Fruit fly (Drosophila melanogaster) whole organism, embryonic: ENCODE measurements around the gene CG10031.
A peak's percentile ranks its signal among the peaks of the same experiment; 100 is the strongest.

Source experiments
- Asciz ChIP-seq: fragments of 200-800 bp; sonication (Bioruptor generic); optimal IDR thresholded peaks from 2 replicates; lab custom pipeline; 2017; ENCODE audit warnings: missing biosample characterization, mild to moderate bottlenecking, missing genetic modification characterization, missing genetic modification reagents
- Blimp-1 ChIP-seq: fragments of 200-800 bp; sonication (Bioruptor generic); optimal IDR thresholded peaks from 3 replicates; lab custom pipeline; 2018; ENCODE audit warnings: missing biosample characterization, missing genetic modification characterization, mild to moderate bottlenecking, moderate library complexity, missing genetic modification reagents
- CG10209 ChIP-seq: fragments of 200-800 bp; sonication (Bioruptor generic); optimal IDR thresholded peaks from 3 replicates; lab custom pipeline; 2017; ENCODE audit warnings: missing biosample characterization, mild to moderate bottlenecking, missing genetic modification characterization, missing genetic modification reagents
- CG1024 ChIP-seq: fragments of 200-800 bp; sonication (Bioruptor generic); IDR thresholded peaks from 2 replicates; pipeline ENCODE4 v1.3.6; 2022; ENCODE audit warnings: missing biosample characterization, missing genetic modification characterization
- CG11247 ChIP-seq: fragments of 200-800 bp; sonication (Bioruptor generic); IDR thresholded peaks from 2 replicates; pipeline ENCODE4 v1.3.6; 2022; ENCODE audit warnings: missing biosample characterization, missing genetic modification characterization
- CG12391 ChIP-seq: fragments of 200-800 bp; sonication (Bioruptor generic); optimal IDR thresholded peaks from 3 replicates; lab custom pipeline; 2018; ENCODE audit warnings: missing biosample characterization, mild to moderate bottlenecking, missing genetic modification characterization, moderate library complexity
- CG12769 ChIP-seq: fragments of 200-800 bp; sonication (Bioruptor generic); optimal IDR thresholded peaks from 2 replicates; lab custom pipeline; 2019; ENCODE audit warnings: missing biosample characterization, mild to moderate bottlenecking, missing genetic modification characterization, moderate library complexity
- CG14441 ChIP-seq: fragments of 200-800 bp; sonication (Bioruptor generic); IDR thresholded peaks from 2 replicates; pipeline ENCODE4 v1.3.6; 2022; ENCODE audit warnings: missing biosample characterization, missing genetic modification characterization
- CG1647 ChIP-seq: fragments of 200-800 bp; sonication (Bioruptor generic); optimal IDR thresholded peaks from 3 replicates; lab custom pipeline; 2016; ENCODE audit warnings: missing biosample characterization, missing genetic modification characterization
- CG16863 ChIP-seq: fragments of 200-800 bp; sonication (Bioruptor generic); optimal IDR thresholded peaks from 3 replicates; lab custom pipeline; 2016; ENCODE audit warnings: missing biosample characterization, missing genetic modification characterization
- CG17361 ChIP-seq: fragments of 200-800 bp; sonication (Bioruptor generic); IDR thresholded peaks from 3 replicates; pipeline ENCODE4 v1.3.6; 2022; ENCODE audit warnings: missing biosample characterization, missing genetic modification characterization
- CG2875 ChIP-seq: fragments of 200-800 bp; sonication (Bioruptor generic); optimal IDR thresholded peaks from 2 replicates; lab custom pipeline; 2017; ENCODE audit warnings: missing biosample characterization, mild to moderate bottlenecking, missing genetic modification characterization, missing genetic modification reagents
- CG31441 ChIP-seq: fragments of 200-800 bp; sonication (Bioruptor generic); IDR thresholded peaks from 2 replicates; pipeline ENCODE4 v1.3.6; 2022; ENCODE audit warnings: missing biosample characterization, missing genetic modification characterization
- CG32767 ChIP-seq: fragments of 200-800 bp; sonication (Bioruptor generic); IDR thresholded peaks from 2 replicates; pipeline ENCODE4 v1.3.6; 2022; ENCODE audit warnings: missing biosample characterization, missing genetic modification characterization
- CG4328 ChIP-seq: fragments of 200-800 bp; sonication (Bioruptor generic); optimal IDR thresholded peaks from 3 replicates; lab custom pipeline; 2017; ENCODE audit warnings: missing biosample characterization, missing genetic modification reagents, missing genetic modification characterization
- CG4820 ChIP-seq: fragments of 200-800 bp; sonication (Bioruptor generic); optimal IDR thresholded peaks from 3 replicates; lab custom pipeline; 2016; ENCODE audit warnings: missing biosample characterization, missing genetic modification characterization
- CG7745 ChIP-seq: fragments of 200-800 bp; sonication (Bioruptor generic); optimal IDR thresholded peaks from 2 replicates; lab custom pipeline; 2018; ENCODE audit warnings: missing biosample characterization, mild to moderate bottlenecking, missing genetic modification characterization, moderate library complexity
- CG8924 ChIP-seq: fragments of 200-800 bp; optimal IDR thresholded peaks from 3 replicates; lab custom pipeline; 2019; ENCODE audit warnings: missing biosample characterization, mild to moderate bottlenecking, missing genetic modification characterization, moderate library complexity
- CG8944 ChIP-seq: fragments of 200-800 bp; sonication (Bioruptor generic); optimal IDR thresholded peaks from 3 replicates; lab custom pipeline; 2016; ENCODE audit warnings: missing biosample characterization, missing genetic modification characterization
- CoRest ChIP-seq: fragments of 200-800 bp; sonication (Bioruptor generic); optimal IDR thresholded peaks from 3 replicates; lab custom pipeline; 2018; ENCODE audit warnings: missing biosample characterization, mild to moderate bottlenecking, missing genetic modification characterization, moderate library complexity
- Dll ChIP-seq: fragments of 200-800 bp; sonication (Bioruptor generic); IDR thresholded peaks from 4 replicates; pipeline ENCODE4 v1.3.6; 2022; ENCODE audit warnings: missing biosample characterization, missing genetic modification characterization; ENCODE audit not compliant: partially characterized antibody
- Drgx ChIP-seq: fragments of 200-800 bp; sonication (Bioruptor generic); IDR thresholded peaks from 2 replicates; pipeline ENCODE4 v1.3.6; 2022; ENCODE audit warnings: missing biosample characterization, missing genetic modification characterization
- Fer2 ChIP-seq: fragments of 200-800 bp; sonication (Bioruptor generic); optimal IDR thresholded peaks from 2 replicates; lab custom pipeline; 2018; ENCODE audit warnings: missing biosample characterization, mild to moderate bottlenecking, missing genetic modification characterization, moderate library complexity
- H15 ChIP-seq: fragments of 200-800 bp; sonication (Bioruptor generic); IDR thresholded peaks from 3 replicates; pipeline ENCODE4 v1.3.6; 2022; ENCODE audit warnings: missing biosample characterization, missing genetic modification characterization
- Hey ChIP-seq: fragments of 200-800 bp; sonication (Bioruptor generic); optimal IDR thresholded peaks from 3 replicates; lab custom pipeline; 2018; ENCODE audit warnings: missing biosample characterization, mild to moderate bottlenecking, missing genetic modification characterization
- HmgD ChIP-seq: fragments of 200-800 bp; sonication (Bioruptor generic); optimal IDR thresholded peaks from 3 replicates; lab custom pipeline; 2016; ENCODE audit warnings: missing biosample characterization, missing genetic modification characterization
- Hmr ChIP-seq: fragments of 200-800 bp; sonication (Bioruptor generic); optimal IDR thresholded peaks from 3 replicates; lab custom pipeline; 2017; ENCODE audit warnings: mild to moderate bottlenecking, missing biosample characterization, missing genetic modification reagents, missing genetic modification characterization
- Myb ChIP-seq: fragments of 200-800 bp; sonication (Bioruptor generic); optimal IDR thresholded peaks from 2 replicates; lab custom pipeline; 2016; ENCODE audit warnings: missing biosample characterization, missing genetic modification characterization
- Neu2 ChIP-seq: fragments of 200-800 bp; sonication (Bioruptor generic); optimal IDR thresholded peaks from 3 replicates; lab custom pipeline; 2016; ENCODE audit warnings: missing biosample characterization, missing genetic modification characterization, borderline replicate concordance
- Optix ChIP-seq: fragments of 200-800 bp; sonication (Bioruptor generic); IDR thresholded peaks from 3 replicates; pipeline ENCODE4 v1.3.6; 2022; ENCODE audit warnings: missing biosample characterization, missing genetic modification characterization
- Ravus ChIP-seq: fragments of 200-800 bp; sonication (Bioruptor generic); IDR thresholded peaks from 2 replicates; pipeline ENCODE4 v1.3.6; 2022; ENCODE audit warnings: missing biosample characterization, missing genetic modification characterization
- Side ChIP-seq: fragments of 200-800 bp; sonication (Bioruptor generic); optimal IDR thresholded peaks from 2 replicates; lab custom pipeline; 2016; ENCODE audit warnings: missing biosample characterization, missing genetic modification characterization
- Ssrp ChIP-seq: fragments of 200-800 bp; sonication (Bioruptor generic); optimal IDR thresholded peaks from 2 replicates; lab custom pipeline; 2018; ENCODE audit warnings: missing biosample characterization, mild to moderate bottlenecking, missing genetic modification characterization, moderate library complexity
- Xrp1 ChIP-seq: fragments of 200-800 bp; sonication (Bioruptor generic); IDR thresholded peaks from 2 replicates; pipeline ENCODE4 v1.3.6; 2022; ENCODE audit warnings: missing biosample characterization, missing genetic modification characterization
- YL-1 ChIP-seq: fragments of 200-800 bp; sonication (Bioruptor generic); optimal IDR thresholded peaks from 3 replicates; lab custom pipeline; 2017; ENCODE audit warnings: missing biosample characterization, mild to moderate bottlenecking, missing genetic modification characterization
- aop ChIP-seq: fragments of 200-800 bp; sonication (Bioruptor generic); IDR thresholded peaks from 2 replicates; pipeline ENCODE4 v1.3.6; 2022; ENCODE audit warnings: missing biosample characterization, missing genetic modification characterization
- emc ChIP-seq: fragments of 200-800 bp; sonication (Bioruptor generic); optimal IDR thresholded peaks from 2 replicates; lab custom pipeline; 2016; ENCODE audit warnings: missing biosample characterization, missing genetic modification characterization
- gce ChIP-seq: fragments of 200-800 bp; sonication (Bioruptor generic); IDR thresholded peaks from 3 replicates; pipeline ENCODE4 v1.3.6; 2022; ENCODE audit warnings: missing biosample characterization, missing genetic modification characterization
- grau ChIP-seq: fragments of 200-800 bp; optimal IDR thresholded peaks from 3 replicates; lab custom pipeline; 2019; ENCODE audit warnings: missing biosample characterization, mild to moderate bottlenecking, missing genetic modification characterization, moderate library complexity
- insv ChIP-seq, 2 experiments: fragments of 200-800 bp; sonication (Bioruptor generic); optimal IDR thresholded peaks; 3 replicates each; lab custom pipeline; 2016 to 2018; ENCODE audit warnings: missing biosample characterization in 2 of 2, missing genetic modification characterization in 2 of 2
- maf-S ChIP-seq: fragments of 200-800 bp; sonication (Bioruptor generic); optimal IDR thresholded peaks from 2 replicates; lab custom pipeline; 2016; ENCODE audit warnings: missing biosample characterization, missing genetic modification characterization
- oc ChIP-seq: fragments of 200-800 bp; sonication (Bioruptor generic); optimal IDR thresholded peaks from 2 replicates; lab custom pipeline; 2018; ENCODE audit warnings: missing biosample characterization, mild to moderate bottlenecking, missing genetic modification characterization, moderate library complexity
- otp ChIP-seq: fragments of 200-800 bp; sonication (Bioruptor generic); IDR thresholded peaks from 3 replicates; pipeline ENCODE4, ENCODE4 v1.3.6; 2022; ENCODE audit warnings: missing biosample characterization, missing genetic modification characterization
- pb ChIP-seq: fragments of 200-800 bp; sonication (Bioruptor generic); optimal IDR thresholded peaks from 3 replicates; lab custom pipeline; 2016; ENCODE audit warnings: missing biosample characterization, missing genetic modification characterization
- pros ChIP-seq: fragments of 200-800 bp; sonication (Bioruptor generic); optimal IDR thresholded peaks from 3 replicates; lab custom pipeline; 2019; ENCODE audit warnings: missing biosample characterization, mild to moderate bottlenecking, missing genetic modification characterization, moderate library complexity
- ro ChIP-seq: fragments of 200-800 bp; sonication (Bioruptor generic); IDR thresholded peaks from 2 replicates; pipeline ENCODE4 v1.3.6; 2022; ENCODE audit warnings: missing biosample characterization, missing genetic modification characterization
- scrt ChIP-seq: fragments of 200-800 bp; sonication (Bioruptor generic); optimal IDR thresholded peaks from 2 replicates; lab custom pipeline; 2018; ENCODE audit warnings: missing biosample characterization, mild to moderate bottlenecking, missing genetic modification characterization, moderate library complexity
- so ChIP-seq: fragments of 200-800 bp; sonication (Bioruptor generic); IDR thresholded peaks from 3 replicates; pipeline ENCODE4 v1.3.6; 2022; ENCODE audit warnings: missing biosample characterization, missing genetic modification characterization
- tna ChIP-seq: fragments of 200-800 bp; sonication (Bioruptor generic); IDR thresholded peaks from 2 replicates; pipeline ENCODE4 v1.3.6; 2022; ENCODE audit warnings: missing biosample characterization, missing genetic modification characterization; ENCODE audit not compliant: partially characterized antibody
- usp ChIP-seq: fragments of >200 bp; optimal IDR thresholded peaks from 2 replicates; lab custom pipeline; 2017; ENCODE audit warnings: missing biosample characterization, missing genetic modification characterization
- wdn ChIP-seq: fragments of 200-800 bp; sonication (Bioruptor generic); IDR thresholded peaks from 2 replicates; pipeline ENCODE4 v1.3.6; 2022; ENCODE audit warnings: missing biosample characterization, missing genetic modification characterization
- wek ChIP-seq: fragments of 200-800 bp; sonication (Bioruptor generic); optimal IDR thresholded peaks from 3 replicates; lab custom pipeline; 2018; ENCODE audit warnings: missing biosample characterization, mild to moderate bottlenecking, missing genetic modification characterization, moderate library complexity

Gene CG10031

DNA sequence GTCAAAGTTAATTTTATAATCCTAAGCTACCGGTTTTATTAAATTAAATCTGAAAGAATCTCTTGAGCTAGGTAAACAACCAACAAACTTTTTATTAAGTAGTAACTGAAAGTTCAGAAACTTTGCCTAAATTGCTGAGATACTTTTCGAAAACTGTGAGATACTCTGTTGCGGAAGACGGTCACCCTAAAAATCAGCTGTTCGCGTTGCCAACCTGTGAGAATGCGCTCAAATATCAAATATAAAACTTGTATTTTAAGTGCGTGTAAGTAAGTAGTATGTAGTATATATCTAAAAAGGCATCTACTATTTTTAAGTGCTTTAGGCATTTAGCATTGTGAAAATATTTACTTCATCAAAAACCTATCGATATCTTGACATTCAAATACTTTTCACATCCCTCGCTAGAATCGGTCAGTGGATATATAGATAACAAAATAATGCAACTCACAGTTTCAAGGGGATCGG lies 14.1 kb upstream of the CG10031 start, which contains the start of the genes CG31955 and CG2818 (continued):
- peak; percentile 47 for TF ChIP-seq CoRest (tag; lab: Kevin White, UChicago)
- no peak for TF ChIP-seq scrt (GFP tag; lab: Kevin White, UChicago)
- no peak for TF ChIP-seq Ssrp
- no peak for TF ChIP-seq oc
- TF ChIP-seq otp (GFP tag; lab: Robert Waterston, UW) = no peak
- no peak for TF ChIP-seq wdn (GFP tag; lab: Robert Waterston, UW)
- TF ChIP-seq aop (GFP tag; lab: Robert Waterston, UW) = no peak
- no peak for TF ChIP-seq CG10209
- TF ChIP-seq ro (GFP tag; lab: Robert Waterston, UW) = no peak
- peak; percentile 18 for TF ChIP-seq CG12391
- TF ChIP-seq Drgx = no peak
- no peak for TF ChIP-seq insv (GFP tag; optimal IDR thresholded peaks at IDR 0.05; lab: Kevin White, UChicago)
- peak; percentile 55 for TF ChIP-seq Myb (GFP tag; lab: Kevin White, UChicago)
- TF ChIP-seq CG4328 (GFP tag; lab: Kevin White, UChicago) = no peak
- TF ChIP-seq CG8944 (GFP tag; lab: Kevin White, UChicago) = no peak
- TF ChIP-seq CG11247 (GFP tag; lab: Robert Waterston, UW) = no peak
- TF ChIP-seq CG7745 (tag; lab: Kevin White, UChicago) = no peak
- TF ChIP-seq Blimp-1 (GFP tag; lab: Kevin White, UChicago) = no peak
- TF ChIP-seq tna = no peak
- no peak for TF ChIP-seq CG32767 (GFP tag; lab: Robert Waterston, UW)
- TF ChIP-seq CG1647 (GFP tag; lab: Kevin White, UChicago) = no peak
- TF ChIP-seq CG31441 = no peak
- no peak for TF ChIP-seq Ravus (GFP tag; lab: Robert Waterston, UW)
- no peak for TF ChIP-seq Hmr
- TF ChIP-seq gce (GFP tag; lab: Robert Waterston, UW) = no peak
- peak; percentile 18 for TF ChIP-seq grau (tag; lab: Kevin White, UChicago)
- no peak for TF ChIP-seq YL-1 (GFP tag; lab: Kevin White, UChicago)
- peak; percentile 36 for TF ChIP-seq CG12769 (tag; lab: Kevin White, UChicago)
- TF ChIP-seq Fer2 (tag; lab: Kevin White, UChicago) = no peak
- no peak for TF ChIP-seq Optix (GFP tag; lab: Robert Waterston, UW)
- no peak for TF ChIP-seq HmgD
- TF ChIP-seq so = no peak
- TF ChIP-seq maf-S (GFP tag; lab: Kevin White, UChicago) = no peak
- TF ChIP-seq CG8924 (tag; lab: Kevin White, UChicago) = no peak
- no peak for TF ChIP-seq Side (GFP tag; lab: Kevin White, UChicago)
- no peak for TF ChIP-seq CG1024
- no peak for TF ChIP-seq emc
- TF ChIP-seq Xrp1 = no peak
- no peak for TF ChIP-seq Neu2 (GFP tag; lab: Kevin White, UChicago)
- TF ChIP-seq H15 = no peak
- no peak for TF ChIP-seq CG2875 (GFP tag; lab: Kevin White, UChicago)
- TF ChIP-seq CG16863 = no peak
- no peak for TF ChIP-seq CG14441
- TF ChIP-seq CG17361 (GFP tag; lab: Robert Waterston, UW) = peak; percentile 38; the same call in 1 of the 3 replicates
- TF ChIP-seq Dll = peak; percentile 82
- TF ChIP-seq wek (GFP tag; lab: Kevin White, UChicago) = no peak
- no peak for TF ChIP-seq pros (GFP tag; lab: Kevin White, UChicago)
- TF ChIP-seq Hey (tag; lab: Kevin White, UChicago) = no peak
- no peak for TF ChIP-seq usp (GFP tag; lab: Kevin White, UChicago)
- no peak for TF ChIP-seq Asciz (GFP tag; lab: Kevin White, UChicago)
- TF ChIP-seq pb (GFP tag; lab: Kevin White, UChicago) = no peak
- TF ChIP-seq CG4820 (GFP tag; lab: Kevin White, UChicago) = no peak
